Fruit fly (Drosophila melanogaster): ENCODE results near the gene CG31704.

DNA sequence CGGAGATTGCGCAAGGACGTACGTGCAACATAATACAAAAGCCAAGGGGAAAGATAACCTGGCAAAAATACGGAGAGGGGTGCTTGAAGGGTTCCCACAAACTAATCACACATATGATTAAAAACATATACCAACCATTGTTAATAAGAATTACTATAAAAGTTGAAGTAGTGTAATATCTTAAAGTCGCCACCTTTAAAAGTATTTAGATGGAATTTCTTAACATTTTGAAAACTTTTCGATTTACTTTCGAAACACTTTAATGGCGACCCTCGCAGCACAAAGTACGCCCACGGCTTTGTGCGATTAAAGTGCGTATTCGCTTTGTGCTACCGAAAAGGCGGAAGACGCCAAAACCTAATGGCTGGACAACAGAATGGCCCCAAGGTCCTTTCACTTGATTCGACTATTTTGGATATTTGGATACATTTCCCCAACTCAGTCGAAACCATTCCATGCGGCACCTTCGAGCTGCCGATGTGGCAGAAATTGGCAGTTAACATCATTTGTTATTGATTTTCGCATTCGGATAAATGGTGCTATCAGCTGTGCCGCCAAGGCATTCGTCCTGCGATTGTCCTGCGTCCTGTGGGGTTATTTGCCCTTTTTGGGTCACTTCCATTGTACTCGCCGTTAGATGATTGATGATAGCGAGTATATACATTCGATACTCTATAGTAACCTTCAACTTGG is 16.9 kb upstream of the CG31704 start:
- TF ChIP-seq Oaz (GFP tag; IDR thresholded peaks at IDR 0.05) (no peak), mld (GFP tag; IDR thresholded peaks at IDR 0.05; ENCODE audit: partially characterized antibody) (no peak), stc (GFP tag; IDR thresholded peaks at IDR 0.05) (no peak), crp (GFP tag; optimal IDR thresholded peaks at IDR 0.05) (no peak), twi (tag; optimal IDR thresholded peaks at IDR 0.05) (no peak)
